Worm (Caenorhabditis elegans): ENCODE data around the gene sqv-8.

- no peak for TF ChIP-seq F23B12.7 (tag; optimal IDR thresholded peaks at IDR 0.05; ENCODE audit: insufficient read depth)
- no peak for TF ChIP-seq F49E8.2 (tag; optimal IDR thresholded peaks at IDR 0.05; ENCODE audit: insufficient read depth)
- no peak for TF ChIP-seq pha-4 (tag; optimal IDR thresholded peaks at IDR 0.05)
These were observed 8.9 kb downstream of the sqv-8 start, which contains the start of gene ZK1307.1 for ce11 chrII:9655530-9656139.

All from whole organism, young adult.